Worm (Caenorhabditis elegans) whole organism, dauer: ENCODE results near the gene Y46H3C.7.
"Not testable (repeated sequence)": the region's sequence is repeated elsewhere in the genome, so short reads cannot be mapped to it uniquely, and the experiment has no call there.

Experiments
- unc-62 ChIP-seq: sonication (generic microtip); optimal IDR thresholded peaks from 2 replicates; lab custom pipeline; 2017; ENCODE audit warnings: missing biosample characterization, missing genetic modification reagents, missing genetic modification characterization

The Y46H3C.7 gene

ce11 chrV:1693876-1694275 lies at the start of gene Y46H3C.7:
Gene Y46H3C.7 (minus strand): TSS chrV:1694022.
- TF ChIP-seq unc-62 (GFP tag; lab: Kevin White, UChicago): not testable (repeated sequence)

- no peak for TF ChIP-seq unc-62 (GFP tag; lab: Kevin White, UChicago)
These were observed 49.5 kb upstream of the Y46H3C.7 start, which contains the start of gene nhr-256 for ce11 chrV:1743205-1743870. Gene nhr-256 (plus strand): TSS chrV:1743771.

- TF ChIP-seq unc-62 (GFP tag; lab: Kevin White, UChicago): no peak
These were observed 47.3 kb upstream of the Y46H3C.7 start, which contains the start of gene srab-25 for ce11 chrV:1741074-1741473. Gene srab-25 (minus strand): TSS chrV:1741174.

- no peak for TF ChIP-seq unc-62 (GFP tag; lab: Kevin White, UChicago)
These were observed 40.7 kb upstream of the Y46H3C.7 start, which contains the start of gene str-160 for ce11 chrV:1734569-1734968. Gene str-160 (plus strand): TSS chrV:1734869.

- no peak for TF ChIP-seq unc-62 (GFP tag; lab: Kevin White, UChicago)
These were observed 38.1 kb upstream of the Y46H3C.7 start, which contains the start of gene gst-21 for ce11 chrV:1731918-1732317. Gene gst-21 (minus strand): TSS chrV:1732018.

- no peak for TF ChIP-seq unc-62 (GFP tag; lab: Kevin White, UChicago)
These were observed 31.5 kb upstream of the Y46H3C.7 start, which contains the start of gene sri-27 for ce11 chrV:1725353-1725752. Gene sri-27 (plus strand): TSS chrV:1725653.

- no peak for TF ChIP-seq unc-62 (GFP tag; lab: Kevin White, UChicago)
These were observed 28.1 kb upstream of the Y46H3C.7 start, which contains the start of gene srw-101 for ce11 chrV:1721966-1722365. Gene srw-101 (plus strand): TSS chrV:1722266.

ce11 chrV:1719927-1720326 lies 26.1 kb upstream of the Y46H3C.7 start, which contains the start of gene srw-102:
Gene srw-102 (plus strand): TSS chrV:1720227.
- no peak for TF ChIP-seq unc-62 (GFP tag; lab: Kevin White, UChicago)

- TF ChIP-seq unc-62 (GFP tag; lab: Kevin White, UChicago): no peak
These were observed 24.4 kb upstream of the Y46H3C.7 start for ce11 chrV:1718232-1718631.

- TF ChIP-seq unc-62 (GFP tag; lab: Kevin White, UChicago): no peak
These were observed 23.1 kb upstream of the Y46H3C.7 start, which contains the start of gene srw-103 for ce11 chrV:1716892-1717291. Gene srw-103 (plus strand): TSS chrV:1717192.

- no peak for TF ChIP-seq unc-62 (GFP tag; lab: Kevin White, UChicago)
These were observed 17.1 kb upstream of the Y46H3C.7 start, which contains the start of gene srw-100 for ce11 chrV:1710909-1711308. Gene srw-100 (plus strand): TSS chrV:1711209.

ce11 chrV:1708441-1708840 lies 14.6 kb upstream of the Y46H3C.7 start, which contains the start of gene srw-99:
Gene srw-99 (plus strand): TSS chrV:1708741.
- no peak for TF ChIP-seq unc-62 (GFP tag; lab: Kevin White, UChicago)

ce11 chrV:1701584-1702101 lies 7.8 kb upstream of the Y46H3C.7 start, which contains the start of gene srw-90:
Gene srw-90 (plus strand): TSS chrV:1702051.
- no peak for TF ChIP-seq unc-62 (GFP tag; lab: Kevin White, UChicago)

- TF ChIP-seq unc-62 (GFP tag; lab: Kevin White, UChicago): no peak
These were observed 5.5 kb upstream of the Y46H3C.7 start for ce11 chrV:1699228-1699795.

- no peak for TF ChIP-seq unc-62 (GFP tag; lab: Kevin White, UChicago)
These were observed 4.6 kb upstream of the Y46H3C.7 start for ce11 chrV:1698400-1698799.

ce11 chrV:1692494-1692893 lies 1.3 kb downstream of the Y46H3C.7 start, which contains the start of gene Y46H3C.5:
Gene Y46H3C.5 (minus strand): TSS chrV:1692495.
- TF ChIP-seq unc-62 (GFP tag; lab: Kevin White, UChicago): not testable (repeated sequence)
